Fruit fly (Drosophila melanogaster): ENCODE data around the gene mei-217.
A peak's percentile ranks its signal among the peaks of the same experiment; 100 is the strongest.

Gene mei-217

DNA sequence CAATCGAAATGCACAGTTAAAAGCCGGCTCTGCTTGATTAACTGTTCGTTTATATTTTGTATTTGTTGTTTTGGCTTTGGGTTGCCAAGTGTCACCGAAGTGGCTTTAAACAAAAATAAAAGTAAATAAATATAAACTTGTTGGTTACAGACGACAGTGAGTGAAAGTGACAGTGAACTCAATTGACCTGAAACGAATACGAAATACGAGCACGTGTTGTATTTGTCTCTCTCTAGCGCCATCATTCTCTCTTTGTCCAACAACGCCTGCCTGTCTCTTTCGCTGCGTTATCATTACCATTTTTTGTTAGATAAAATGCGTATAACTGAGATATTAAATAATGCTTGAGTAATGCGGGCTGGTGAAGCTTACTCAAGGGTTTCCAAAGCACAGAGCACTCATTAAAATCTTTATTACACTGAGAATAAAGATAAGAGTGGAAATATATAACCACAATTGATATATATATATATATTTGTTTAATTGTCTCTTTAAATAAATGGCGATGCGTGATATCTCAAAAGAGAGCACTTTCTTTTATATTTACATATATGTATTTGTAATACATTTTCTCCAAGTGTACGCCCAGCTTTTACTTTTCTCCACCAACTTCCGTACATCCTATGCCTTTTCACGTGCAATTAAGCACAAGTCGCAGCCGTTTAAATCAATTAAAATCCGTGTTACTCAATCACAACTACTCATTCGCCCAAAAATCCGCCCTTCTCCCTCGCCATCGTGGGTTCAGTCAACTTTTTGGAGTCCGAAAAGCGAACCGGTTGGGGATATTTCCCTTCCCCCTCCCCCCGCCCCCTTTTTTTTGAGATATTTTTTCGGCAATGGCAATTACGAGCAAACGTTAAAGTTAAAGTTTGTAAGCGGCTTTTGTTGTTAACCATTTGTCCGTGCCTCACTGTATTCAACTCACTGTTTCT, 38.7 kb upstream of the mei-217 start (continued):
- TF ChIP-seq usp (GFP tag; optimal IDR thresholded peaks at IDR 0.05), result no peak
- TF ChIP-seq H2.0 (GFP tag; IDR thresholded peaks at IDR 0.05), result no peak
- TF ChIP-seq gsb-n (tag; optimal IDR thresholded peaks at IDR 0.05), result no peak
- TF ChIP-seq maf-S (GFP tag; optimal IDR thresholded peaks at IDR 0.05), result no peak
- no peak for TF ChIP-seq Antp (GFP tag; optimal IDR thresholded peaks at IDR 0.05)
- no peak for TF ChIP-seq ash1 (GFP tag; optimal IDR thresholded peaks at IDR 0.05)
- peak in 1 of 2 experiments; percentile 43 for TF ChIP-seq Hr51 (GFP tag; optimal IDR thresholded peaks at IDR 0.05)
- TF ChIP-seq jumu (GFP tag; optimal IDR thresholded peaks at IDR 0.05), result no peak
- TF ChIP-seq CG42726 (GFP tag; IDR thresholded peaks at IDR 0.05; ENCODE audit: partially characterized antibody), result no peak
- TF ChIP-seq CG7556 (GFP tag; optimal IDR thresholded peaks at IDR 0.05), result no peak
- no peak for TF ChIP-seq yki (optimal IDR thresholded peaks at IDR 0.05)
- TF ChIP-seq CG1792 (GFP tag; optimal IDR thresholded peaks at IDR 0.05), result no peak
- no peak for TF ChIP-seq tna (GFP tag; IDR thresholded peaks at IDR 0.05; ENCODE audit: partially characterized antibody)
- TF ChIP-seq CG13123 (GFP tag; optimal IDR thresholded peaks at IDR 0.05), result no peak
- TF ChIP-seq pan (optimal IDR thresholded peaks at IDR 0.05), result no peak
- no peak for TF ChIP-seq pan (GFP tag; optimal IDR thresholded peaks at IDR 0.05 in 1 of 2, IDR thresholded peaks at IDR 0.05 in 1 of 2)
- no peak for TF ChIP-seq CG14014 (GFP tag; IDR thresholded peaks at IDR 0.05)
- no peak for TF ChIP-seq CG14050 (GFP tag; IDR thresholded peaks at IDR 0.05)
- peak; percentile 37 for TF ChIP-seq CG9727 (GFP tag; optimal IDR thresholded peaks at IDR 0.05)
- peak; percentile 92 for TF ChIP-seq Blimp-1 (GFP tag; optimal IDR thresholded peaks at IDR 0.05)
- peak; percentile 1 for TF ChIP-seq CG13775 (GFP tag; optimal IDR thresholded peaks at IDR 0.05)
- no peak for TF ChIP-seq CG2120 (GFP tag; optimal IDR thresholded peaks at IDR 0.05)
- TF ChIP-seq exex (tag; optimal IDR thresholded peaks at IDR 0.05), result no peak
- TF ChIP-seq CG8089 (GFP tag; optimal IDR thresholded peaks at IDR 0.05), result no peak
- TF ChIP-seq fd96Cb (tag; optimal IDR thresholded peaks at IDR 0.05), result peak; percentile 35
- no peak for TF ChIP-seq Ravus (GFP tag; IDR thresholded peaks at IDR 0.05)
- TF ChIP-seq wdn (GFP tag; IDR thresholded peaks at IDR 0.05), result 0 out of 2 replicates have a peak, but pooled peaks have one; percentile 16
- peak; percentile 55 for TF ChIP-seq lab (GFP tag; optimal IDR thresholded peaks at IDR 0.05)
- no peak for TF ChIP-seq twi (tag; optimal IDR thresholded peaks at IDR 0.05)
- TF ChIP-seq CG10979 (tag; optimal IDR thresholded peaks at IDR 0.05), result peak; percentile 42
- TF ChIP-seq Oaz (GFP tag; IDR thresholded peaks at IDR 0.05), result no peak
- TF ChIP-seq gt (GFP tag; IDR thresholded peaks at IDR 0.05), result no peak
- TF ChIP-seq CG16863 (GFP tag; optimal IDR thresholded peaks at IDR 0.05), result no peak
- no peak for TF ChIP-seq trh (GFP tag; optimal IDR thresholded peaks at IDR 0.05)
- TF ChIP-seq Bdp1 (GFP tag; optimal IDR thresholded peaks at IDR 0.05), result no peak
- no peak for TF ChIP-seq NfI (GFP tag; optimal IDR thresholded peaks at IDR 0.05)
- peak; percentile 57 for TF ChIP-seq CG2712 (tag; optimal IDR thresholded peaks at IDR 0.05)
- TF ChIP-seq CG11247 (GFP tag; IDR thresholded peaks at IDR 0.05), result no peak
- no peak for TF ChIP-seq CG8359 (GFP tag; optimal IDR thresholded peaks at IDR 0.05; ENCODE audit: borderline replicate concordance)
- TF ChIP-seq CG8765 (GFP tag; IDR thresholded peaks at IDR 0.05), result no peak
- no peak for TF ChIP-seq crc (GFP tag; optimal IDR thresholded peaks at IDR 0.05)
- TF ChIP-seq bowl (GFP tag; IDR thresholded peaks at IDR 0.05), result no peak
- no peak for TF ChIP-seq Ets97D (GFP tag; optimal IDR thresholded peaks at IDR 0.05)
- TF ChIP-seq CG4707 (GFP tag; optimal IDR thresholded peaks at IDR 0.05), result no peak
- TF ChIP-seq seq (GFP tag; IDR thresholded peaks at IDR 0.05), result no peak
- TF ChIP-seq Chrac-16 (GFP tag; optimal IDR thresholded peaks at IDR 0.05), result no peak
- no peak for TF ChIP-seq psq (GFP tag; optimal IDR thresholded peaks at IDR 0.05)
- TF ChIP-seq CG1647 (GFP tag; optimal IDR thresholded peaks at IDR 0.05), result no peak
- TF ChIP-seq Ets65A (GFP tag), result no peak
- no peak for TF ChIP-seq Hr39 (optimal IDR thresholded peaks at IDR 0.05)
- no peak for TF ChIP-seq CG11560 (tag; IDR thresholded peaks at IDR 0.05)
